Worm (Caenorhabditis elegans): Measurements from ENCODE around the gene scav-4.

DNA sequence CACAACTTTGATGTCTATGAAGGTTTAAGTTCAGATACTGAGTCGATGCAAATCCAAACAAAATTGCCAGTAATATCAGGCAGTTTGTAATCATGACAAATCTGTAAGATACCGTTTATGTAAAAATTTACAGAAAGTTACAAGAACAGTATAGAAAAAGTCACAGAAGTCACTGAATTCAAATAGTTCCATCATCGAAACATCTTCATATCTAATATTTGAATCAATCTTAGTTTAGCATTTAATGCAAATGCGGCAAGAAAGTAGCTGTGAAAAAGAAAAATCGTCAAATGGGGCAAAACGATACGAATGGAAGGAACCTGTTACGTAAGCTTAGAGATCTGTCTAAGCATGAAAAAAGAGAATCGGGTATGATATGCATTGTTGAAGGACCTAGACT is 38.4 kb upstream of the scav-4 start, which contains the start of gene gmap-2:
- TF ChIP-seq ztf-4 (tag; optimal IDR thresholded peaks at IDR 0.05) (no peak), lsy-2 (tag; optimal IDR thresholded peaks at IDR 0.05) (no peak), lin-13 (GFP tag; optimal IDR thresholded peaks at IDR 0.05) (no peak), nhr-237 (tag; optimal IDR thresholded peaks at IDR 0.05) (no peak), nhr-12 (tag; optimal IDR thresholded peaks at IDR 0.05) (no peak), elt-3 (tag; optimal IDR thresholded peaks at IDR 0.05) (no peak), snpc-4 (tag; optimal IDR thresholded peaks at IDR 0.05) (no peak)

Measured in whole organism, L2 larva.